Fruit fly (Drosophila melanogaster) whole organism, larva: Measurements from ENCODE around the gene CG31546.

Experiments
- noc ChIP-seq: fragments of 200-800 bp; sonication (Bioruptor generic); optimal IDR thresholded peaks from 3 replicates; lab custom pipeline; 2019; ENCODE audit warnings: missing biosample characterization, mild to moderate bottlenecking, missing genetic modification characterization, moderate library complexity

Gene CG31546

dm6 chr3R:5599521-5600360 is 35.7 kb downstream of the CG31546 start:
- TF ChIP-seq noc: no peak

DNA sequence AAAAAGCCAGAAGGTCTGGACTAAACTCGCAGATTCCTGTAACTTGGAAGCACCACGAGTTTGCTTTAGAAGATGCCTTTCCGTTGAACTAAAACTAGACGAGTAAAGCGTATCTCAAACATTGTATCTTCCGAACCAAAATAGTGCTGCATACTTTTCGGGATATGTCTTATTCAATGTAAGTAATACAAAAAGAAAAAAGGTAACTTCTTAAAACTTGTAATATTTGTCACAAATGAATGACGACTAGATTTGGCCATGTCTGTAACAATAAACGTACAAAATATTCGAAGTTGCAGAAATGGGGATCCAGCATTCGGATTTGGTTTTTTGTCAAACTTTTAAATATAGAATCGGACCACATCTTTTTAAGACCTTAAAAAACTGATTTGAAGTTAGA is 40.5 kb downstream of the CG31546 start:
- no peak for TF ChIP-seq noc

DNA sequence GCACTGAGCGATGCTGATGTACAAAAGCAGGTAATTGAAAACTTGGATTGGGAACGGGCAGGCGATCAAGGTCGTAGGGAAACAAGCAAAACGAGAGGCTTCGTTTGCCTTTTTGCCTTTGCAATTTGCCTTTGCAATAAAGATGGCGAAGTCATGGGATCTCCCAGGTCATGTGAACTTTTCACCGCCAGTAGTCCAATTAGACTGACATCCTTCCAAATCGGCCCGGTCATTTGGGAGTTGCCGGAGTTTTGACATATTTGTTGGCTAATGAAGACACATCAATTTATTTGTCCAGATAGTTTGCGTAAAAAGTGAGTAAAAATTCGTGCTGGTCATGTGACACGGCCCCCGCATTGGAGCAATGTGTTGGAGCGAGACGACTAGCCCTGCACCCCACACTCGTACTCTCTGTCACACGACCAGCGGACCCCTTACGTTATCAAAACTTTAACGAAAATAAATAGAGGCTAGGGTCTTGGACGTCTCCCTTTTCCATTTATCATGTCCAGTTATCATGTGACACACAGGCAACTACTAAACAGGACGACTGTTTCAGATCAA is 43.3 kb downstream of the CG31546 start:
- no peak for TF ChIP-seq noc

DNA sequence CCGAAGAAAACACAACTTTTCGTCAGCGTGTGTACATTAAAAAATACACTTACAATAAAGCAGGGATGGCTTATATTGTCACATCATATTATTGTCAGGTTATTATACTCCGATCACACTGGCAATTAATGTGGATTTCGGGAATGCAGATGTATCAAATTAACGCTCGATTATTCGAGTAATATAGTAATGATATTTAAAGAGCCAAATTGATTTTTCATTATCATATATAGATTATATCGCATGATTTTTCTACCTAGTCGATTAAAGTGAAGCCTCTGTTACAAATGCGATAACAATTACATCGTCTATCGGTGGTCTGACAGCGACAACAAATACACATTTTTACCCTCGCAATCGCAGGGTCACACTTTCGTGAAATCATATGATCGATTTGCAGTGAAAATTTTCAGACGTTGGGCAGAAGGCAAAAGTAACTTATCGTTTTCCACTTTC is 44.0 kb downstream of the CG31546 start, which contains the start of the genes noi and Vha26:
Gene noi, minus strand, starts transcription at position 62 of the 456 bp plus-strand sequence.
Gene Vha26, plus strand, starts transcription at position 366 of the 456 bp plus-strand sequence.
- no peak for TF ChIP-seq noc

dm6 chr3R:5588573-5588972 is 46.9 kb downstream of the CG31546 start, which contains the start of gene PolZ2:
TSS of gene PolZ2 (plus strand) at chr3R:5588873.
- no peak for TF ChIP-seq noc

DNA sequence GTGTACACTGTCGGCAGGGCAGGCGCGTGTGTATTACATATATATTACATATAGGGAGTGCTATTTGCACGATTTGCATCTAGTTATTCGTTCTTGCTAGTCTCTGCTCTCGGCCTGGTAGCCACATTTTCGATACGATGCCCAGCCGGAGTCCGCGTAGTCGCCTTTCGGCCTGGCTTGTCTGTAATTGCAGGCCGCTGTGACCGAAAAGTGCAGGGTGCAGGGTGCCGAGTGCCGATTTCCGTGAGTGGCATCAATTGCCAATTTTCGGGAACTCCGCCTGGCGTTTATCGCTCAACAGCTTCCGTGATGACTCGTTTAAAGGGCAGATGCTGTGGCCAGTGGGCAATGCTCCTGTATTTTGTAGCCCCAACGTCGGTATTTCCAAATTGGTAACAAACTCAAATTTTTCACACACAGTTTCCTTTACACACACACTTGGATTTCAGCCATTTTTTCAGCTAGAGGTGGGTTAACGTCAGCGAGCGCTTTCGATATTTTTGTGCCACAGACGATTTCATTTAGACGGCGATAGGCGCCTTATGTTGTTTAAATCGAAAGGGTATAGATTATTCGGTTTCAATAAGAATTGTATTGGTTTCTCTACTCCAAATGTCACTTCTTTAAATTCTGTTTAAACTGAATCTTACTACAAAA is 47.4 kb downstream of the CG31546 start, which contains the start of gene CG2926:
Gene CG2926, minus strand, starts transcription at position 518 of the 657 bp plus-strand sequence.
- TF ChIP-seq noc: no peak
